Fruit fly (Drosophila melanogaster): ENCODE results near the gene CG7582.
A peak's percentile ranks its signal among the peaks of the same experiment; 100 is the strongest.

Gene CG7582

dm6 chr3R:29682152-29682600 is at the start of gene CG7582, which contains the start of gene Gycalpha99B:
TSS of gene CG7582 (minus strand) at chr3R:29682278.
TSS of gene Gycalpha99B (plus strand) at chr3R:29682503.
- TF ChIP-seq Crg-1 (GFP tag; optimal IDR thresholded peaks at IDR 0.05) (no peak), CG12768 (GFP tag; optimal IDR thresholded peaks at IDR 0.05) (peak; percentile 48), CG7101 (tag; optimal IDR thresholded peaks at IDR 0.05) (no peak), Mnt (GFP tag; optimal IDR thresholded peaks at IDR 0.05) (no peak), Hr96 (GFP tag; optimal IDR thresholded peaks at IDR 0.05) (no peak), cnc (optimal IDR thresholded peaks at IDR 0.05) (no peak)

- TF ChIP-seq CG12768 (GFP tag; optimal IDR thresholded peaks at IDR 0.05) (no peak), CG14711 (tag; optimal IDR thresholded peaks at IDR 0.05) (no peak), tj (GFP tag; optimal IDR thresholded peaks at IDR 0.05) (no peak), Crg-1 (GFP tag; optimal IDR thresholded peaks at IDR 0.05) (no peak), toe (GFP tag; optimal IDR thresholded peaks at IDR 0.05) (no peak), Hr96 (GFP tag; optimal IDR thresholded peaks at IDR 0.05) (no peak), Clk (GFP tag; optimal IDR thresholded peaks at IDR 0.05) (no peak), kay (GFP tag; ENCODE audit: borderline replicate concordance) (no peak), CG1620 (GFP tag; optimal IDR thresholded peaks at IDR 0.05) (no peak), CG33017 (tag; optimal IDR thresholded peaks at IDR 0.05) (no peak), CG5204 (GFP tag; optimal IDR thresholded peaks at IDR 0.05) (no peak), ovo (GFP tag; optimal IDR thresholded peaks at IDR 0.05) (no peak), pad (GFP tag; optimal IDR thresholded peaks at IDR 0.05) (no peak), CG7045 (GFP tag; optimal IDR thresholded peaks at IDR 0.05) (no peak), CG7101 (tag; optimal IDR thresholded peaks at IDR 0.05) (no peak), cic (GFP tag; optimal IDR thresholded peaks at IDR 0.05) (no peak)
Observed at dm6 chr3R:29726277-29726676, 44.2 kb upstream of the CG7582 start.

- no peak for TF ChIP-seq CG7045 (GFP tag; optimal IDR thresholded peaks at IDR 0.05)
- peak; percentile 38 for TF ChIP-seq CG11617 (GFP tag; optimal IDR thresholded peaks at IDR 0.05)
- peak; percentile 75 for TF ChIP-seq Hr96 (GFP tag; optimal IDR thresholded peaks at IDR 0.05)
- TF ChIP-seq toe (GFP tag; optimal IDR thresholded peaks at IDR 0.05), result peak; percentile 66
- no peak for TF ChIP-seq CG5204 (GFP tag; optimal IDR thresholded peaks at IDR 0.05)
- no peak for TF ChIP-seq pad (GFP tag; optimal IDR thresholded peaks at IDR 0.05)
- TF ChIP-seq kay (GFP tag; ENCODE audit: borderline replicate concordance), result no peak
- peak; percentile 37 for TF ChIP-seq ovo (GFP tag; optimal IDR thresholded peaks at IDR 0.05)
- peak; percentile 18 for TF ChIP-seq CG7101 (tag; optimal IDR thresholded peaks at IDR 0.05)
- TF ChIP-seq bab1 (GFP tag; optimal IDR thresholded peaks at IDR 0.05), result peak; percentile 42
- TF ChIP-seq cic (GFP tag; optimal IDR thresholded peaks at IDR 0.05), result no peak
- no peak for TF ChIP-seq CG33017 (tag; optimal IDR thresholded peaks at IDR 0.05)
- TF ChIP-seq CG12768 (GFP tag; optimal IDR thresholded peaks at IDR 0.05), result peak; percentile 77
- no peak for TF ChIP-seq CG14711 (tag; optimal IDR thresholded peaks at IDR 0.05)
- no peak for TF ChIP-seq cnc (optimal IDR thresholded peaks at IDR 0.05)
- peak; percentile 22 for TF ChIP-seq CG1620 (GFP tag; optimal IDR thresholded peaks at IDR 0.05)
- TF ChIP-seq Crg-1 (GFP tag; optimal IDR thresholded peaks at IDR 0.05), result no peak
- TF ChIP-seq Mnt (GFP tag; optimal IDR thresholded peaks at IDR 0.05), result peak; percentile 22
- TF ChIP-seq Clk (GFP tag; optimal IDR thresholded peaks at IDR 0.05), result no peak
- TF ChIP-seq tj (GFP tag; optimal IDR thresholded peaks at IDR 0.05), result peak; percentile 28
Observed at dm6 chr3R:29725577-29726240, 43.6 kb upstream of the CG7582 start, which contains the start of gene Kul. TSS of gene Kul (plus strand) at chr3R:29725830.

dm6 chr3R:29724745-29725144 is 42.7 kb upstream of the CG7582 start, which contains the start of the genes Naa40 and CG18731:
TSS of gene Naa40 (minus strand) at chr3R:29724950.
TSS of gene CG18731 (plus strand) at chr3R:29725027.
- TF ChIP-seq tj (GFP tag; optimal IDR thresholded peaks at IDR 0.05) (peak; percentile 65), CG1620 (GFP tag; optimal IDR thresholded peaks at IDR 0.05) (no peak), ovo (GFP tag; optimal IDR thresholded peaks at IDR 0.05) (no peak)

- TF ChIP-seq CG12768 (GFP tag; optimal IDR thresholded peaks at IDR 0.05) (peak; percentile 11), toe (GFP tag; optimal IDR thresholded peaks at IDR 0.05) (no peak), CG14711 (tag; optimal IDR thresholded peaks at IDR 0.05) (no peak), cic (GFP tag; optimal IDR thresholded peaks at IDR 0.05) (peak; percentile 50), Mnt (GFP tag; optimal IDR thresholded peaks at IDR 0.05) (peak; percentile 27), bab1 (GFP tag; optimal IDR thresholded peaks at IDR 0.05) (peak; percentile 27), pad (GFP tag; optimal IDR thresholded peaks at IDR 0.05) (peak; percentile 38), tj (GFP tag; optimal IDR thresholded peaks at IDR 0.05) (peak; percentile 55), Crg-1 (GFP tag; optimal IDR thresholded peaks at IDR 0.05) (no peak), CG5204 (GFP tag; optimal IDR thresholded peaks at IDR 0.05) (no peak), Clk (GFP tag; optimal IDR thresholded peaks at IDR 0.05) (no peak)
Observed at dm6 chr3R:29723048-29723656, 41.1 kb upstream of the CG7582 start, which contains the start of gene Pcd. TSS of gene Pcd (plus strand) at chr3R:29723163.

dm6 chr3R:29722238-29722637 is 40.2 kb upstream of the CG7582 start, which contains the start of gene CG34296:
TSS of gene CG34296 (plus strand) at chr3R:29722538.
- no peak for TF ChIP-seq Clk (GFP tag; optimal IDR thresholded peaks at IDR 0.05)
- TF ChIP-seq tj (GFP tag; optimal IDR thresholded peaks at IDR 0.05), result no peak
- no peak for TF ChIP-seq Crg-1 (GFP tag; optimal IDR thresholded peaks at IDR 0.05)
- no peak for TF ChIP-seq pad (GFP tag; optimal IDR thresholded peaks at IDR 0.05)
- no peak for TF ChIP-seq CG5204 (GFP tag; optimal IDR thresholded peaks at IDR 0.05)
- no peak for TF ChIP-seq toe (GFP tag; optimal IDR thresholded peaks at IDR 0.05)
- TF ChIP-seq cic (GFP tag; optimal IDR thresholded peaks at IDR 0.05), result no peak
- TF ChIP-seq cnc (optimal IDR thresholded peaks at IDR 0.05), result no peak

Data from whole organism, adult.